Worm (Caenorhabditis elegans) whole organism, L2 larva: ENCODE data around the gene srx-10.

Experiments
- R02D3.7 ChIP-seq: fragments of 150-350 bp; optimal IDR thresholded peaks from 2 replicates; lab custom pipeline; 2014; ENCODE audit warnings: missing biosample characterization, missing genetic modification characterization
- ama-1 ChIP-seq: fragments of 150-350 bp; optimal IDR thresholded peaks from 2 replicates; lab custom pipeline; 2018; ENCODE audit warnings: inconsistent platforms
- blmp-1 ChIP-seq: sonication (generic microtip); optimal IDR thresholded peaks from 2 replicates; lab custom pipeline; 2017; ENCODE audit warnings: missing genetic modification characterization, mild to moderate bottlenecking, missing compliant biosample characterization, antibody characterized with exemption, moderate library complexity; ENCODE audit not compliant: insufficient read depth
- fos-1 ChIP-seq: fragments of 150-350 bp; optimal IDR thresholded peaks from 2 replicates; lab custom pipeline; 2014; ENCODE audit warnings: missing biosample characterization, missing genetic modification characterization
- lin-11 ChIP-seq: fragments of 150-350 bp; sonication (generic microtip); optimal IDR thresholded peaks from 2 replicates; lab custom pipeline; 2014; ENCODE audit warnings: missing biosample characterization, missing genetic modification characterization, inconsistent platforms, mixed read lengths
- lin-13 ChIP-seq: fragments of 150-350 bp; optimal IDR thresholded peaks from 2 replicates; lab custom pipeline; 2014; ENCODE audit warnings: missing biosample characterization, missing genetic modification reagents, missing genetic modification characterization
- lsy-2 ChIP-seq, 2 experiments: fragments of 150-350 bp in 1 of 2; sonication (generic microtip) in 1 of 2; optimal IDR thresholded peaks; 2 replicates each; lab custom pipeline; 2014 to 2017; ENCODE audit warnings: missing biosample characterization in 2 of 2, missing genetic modification characterization in 2 of 2
- mab-5 ChIP-seq: fragments of 150-350 bp; optimal IDR thresholded peaks from 2 replicates; lab custom pipeline; 2014; ENCODE audit warnings: missing biosample characterization, missing genetic modification characterization
- nhr-11 ChIP-seq: fragments of 150-350 bp; optimal IDR thresholded peaks from 2 replicates; lab custom pipeline; 2014; ENCODE audit warnings: missing biosample characterization, missing genetic modification characterization
- nhr-237 ChIP-seq: fragments of 150-350 bp; optimal IDR thresholded peaks from 2 replicates; lab custom pipeline; 2014; ENCODE audit warnings: missing biosample characterization, missing genetic modification characterization
- skn-1 ChIP-seq: sonication (generic microtip); optimal IDR thresholded peaks from 2 replicates; lab custom pipeline; 2017; ENCODE audit warnings: missing biosample characterization, missing genetic modification characterization
- unc-39 ChIP-seq: fragments of 150-350 bp; optimal IDR thresholded peaks from 2 replicates; lab custom pipeline; 2014; ENCODE audit warnings: missing biosample characterization, missing genetic modification characterization
- unc-62 ChIP-seq: fragments of 150-350 bp; optimal IDR thresholded peaks from 2 replicates; lab custom pipeline; 2014; ENCODE audit warnings: missing biosample characterization, missing genetic modification reagents, missing genetic modification characterization
- ztf-11 ChIP-seq: sonication (generic microtip); optimal IDR thresholded peaks from 2 replicates; lab custom pipeline; 2017; ENCODE audit warnings: missing biosample characterization, missing genetic modification characterization

DNA sequence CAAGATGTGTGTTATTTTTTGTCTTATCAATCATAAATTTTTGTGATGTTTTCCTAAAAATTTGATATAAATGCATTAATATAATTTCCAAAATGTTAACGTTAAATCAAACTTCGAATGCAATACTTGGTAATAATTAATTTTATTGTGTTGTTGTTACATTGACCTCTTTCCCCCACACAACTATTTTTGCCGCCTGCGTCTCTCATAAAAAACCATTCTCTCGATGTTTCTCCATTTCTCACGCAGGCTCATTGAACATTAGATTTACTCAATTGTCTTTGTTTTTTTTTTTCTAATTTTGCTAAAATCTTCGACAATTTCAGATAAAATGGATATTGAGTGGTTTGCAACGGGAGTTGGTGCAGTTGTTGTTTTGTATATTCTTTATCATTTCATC lies 40.1 kb downstream of the srx-10 start, which contains the start of gene stdh-1:
- TF ChIP-seq fos-1 (tag; lab: Kevin White, UChicago) (no peak), ztf-11 (tag; lab: Kevin White, UChicago) (no peak), mab-5 (tag; lab: Kevin White, UChicago) (no peak), R02D3.7 (no peak), skn-1 (tag; lab: Kevin White, UChicago) (no peak), unc-39 (tag; lab: Kevin White, UChicago) (no peak), ama-1 (lab: Kevin White, UChicago) (no peak), lin-11 (tag; lab: Kevin White, UChicago) (no peak), nhr-11 (tag; lab: Kevin White, UChicago) (no peak), lin-13 (no peak), unc-62 (GFP tag; lab: Kevin White, UChicago) (no peak), lsy-2 (tag; optimal IDR thresholded peaks at IDR 0.05; lab: Kevin White, UChicago) (no peak), blmp-1 (no peak), nhr-237 (tag; lab: Kevin White, UChicago) (no peak)
